Fruit fly (Drosophila melanogaster) whole organism: ENCODE data around the gene CG15515.

Experiments
- pan ChIP-seq: fragments of >200 bp; optimal IDR thresholded peaks from 2 replicates; lab custom pipeline; 2017
- psq ChIP-seq: fragments of >200 bp; optimal IDR thresholded peaks from 2 replicates; lab custom pipeline; 2017

DNA sequence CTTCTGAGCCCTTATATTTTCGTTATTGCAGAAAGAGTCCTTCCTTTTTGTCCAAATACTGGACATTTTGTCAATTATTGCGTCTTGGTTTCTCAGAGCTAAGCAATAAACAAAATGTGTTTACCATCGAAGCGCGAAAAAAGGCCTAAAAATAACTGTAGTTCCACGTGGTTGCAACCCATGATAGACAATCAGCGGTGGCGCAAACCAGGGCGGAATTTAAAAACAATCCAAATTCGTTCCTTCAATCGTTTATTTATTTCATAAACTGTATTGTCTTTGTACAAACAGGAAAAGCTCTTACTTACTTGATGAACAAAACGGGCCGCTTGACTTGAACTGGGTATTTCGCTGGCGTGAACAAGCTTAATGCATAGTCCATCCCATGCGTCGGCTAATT lies 46.5 kb upstream of the CG15515 start, which contains the start of gene CG7824:
- TF ChIP-seq psq (lab: Kevin White, UChicago) = no peak
- TF ChIP-seq pan = no peak
